Fruit fly (Drosophila melanogaster) whole organism, embryonic: ENCODE measurements around the gene Tmhs.

Experiments
- CG10431 ChIP-seq: fragments of 200-800 bp; sonication (Bioruptor generic); optimal IDR thresholded peaks from 3 replicates; lab custom pipeline; 2018; ENCODE audit warnings: missing biosample characterization, mild to moderate bottlenecking, missing genetic modification characterization
- CG10654 ChIP-seq: fragments of 200-800 bp; sonication (Bioruptor generic); optimal IDR thresholded peaks from 2 replicates; lab custom pipeline; 2016; ENCODE audit warnings: missing biosample characterization, missing genetic modification characterization
- CG10979 ChIP-seq: fragments of 200-800 bp; sonication (Bioruptor generic); optimal IDR thresholded peaks from 2 replicates; lab custom pipeline; 2018; ENCODE audit warnings: missing biosample characterization, mild to moderate bottlenecking, missing genetic modification characterization, moderate library complexity
- CG11696 ChIP-seq: fragments of 200-800 bp; sonication (Bioruptor generic); IDR thresholded peaks from 2 replicates; pipeline ENCODE4 v1.3.6; 2022; ENCODE audit warnings: missing biosample characterization, missing genetic modification characterization
- CG12744 ChIP-seq: fragments of 200-800 bp; sonication (Bioruptor generic); optimal IDR thresholded peaks from 2 replicates; lab custom pipeline; 2016; ENCODE audit warnings: missing biosample characterization, missing genetic modification characterization
- CG12769 ChIP-seq: fragments of 200-800 bp; sonication (Bioruptor generic); optimal IDR thresholded peaks from 2 replicates; lab custom pipeline; 2019; ENCODE audit warnings: missing biosample characterization, mild to moderate bottlenecking, missing genetic modification characterization, moderate library complexity
- CG13296 ChIP-seq: fragments of 200-800 bp; sonication (Bioruptor generic); optimal IDR thresholded peaks from 3 replicates; lab custom pipeline; 2018; ENCODE audit warnings: missing biosample characterization, mild to moderate bottlenecking, missing genetic modification characterization
- CG14667 ChIP-seq: fragments of 200-800 bp; sonication (Bioruptor generic); IDR thresholded peaks from 2 replicates; pipeline ENCODE4 v1.3.6; 2022; ENCODE audit warnings: missing biosample characterization, missing genetic modification characterization
- CG15011 ChIP-seq: fragments of 200-800 bp; sonication (Bioruptor generic); optimal IDR thresholded peaks from 3 replicates; lab custom pipeline; 2018; ENCODE audit warnings: missing biosample characterization, mild to moderate bottlenecking, missing genetic modification characterization
- CG16813 ChIP-seq: fragments of 200-800 bp; sonication (Bioruptor generic); IDR thresholded peaks from 3 replicates; pipeline ENCODE4 v1.3.6; 2022; ENCODE audit warnings: missing biosample characterization, missing genetic modification characterization; ENCODE audit not compliant: partially characterized antibody
- CG16815 ChIP-seq: fragments of 200-800 bp; sonication (Bioruptor generic); optimal IDR thresholded peaks from 3 replicates; lab custom pipeline; 2017; ENCODE audit warnings: missing biosample characterization, mild to moderate bottlenecking, missing genetic modification characterization
- CG17328 ChIP-seq: fragments of 200-800 bp; sonication (Bioruptor generic); IDR thresholded peaks from 2 replicates; pipeline ENCODE4 v1.3.6; 2022; ENCODE audit warnings: missing biosample characterization, missing genetic modification characterization
- CG1792 ChIP-seq: fragments of 200-800 bp; sonication (Bioruptor generic); optimal IDR thresholded peaks from 2 replicates; lab custom pipeline; 2016; ENCODE audit warnings: missing biosample characterization, missing genetic modification characterization
- CG1832 ChIP-seq: fragments of 200-800 bp; sonication (Bioruptor generic); optimal IDR thresholded peaks from 2 replicates; lab custom pipeline; 2017; ENCODE audit warnings: missing biosample characterization, mild to moderate bottlenecking, missing genetic modification characterization, inconsistent platforms
- CG18476 ChIP-seq: fragments of 200-800 bp; sonication (Bioruptor generic); optimal IDR thresholded peaks from 2 replicates; lab custom pipeline; 2016; ENCODE audit warnings: missing biosample characterization, mild to moderate bottlenecking, missing genetic modification characterization
- CG18619 ChIP-seq: fragments of 200-800 bp; sonication (Bioruptor generic); optimal IDR thresholded peaks from 3 replicates; lab custom pipeline; 2017; ENCODE audit warnings: missing biosample characterization, mild to moderate bottlenecking, missing genetic modification characterization
- CG2199 ChIP-seq: fragments of 200-800 bp; sonication (Bioruptor generic); IDR thresholded peaks from 3 replicates; pipeline ENCODE4 v1.3.6; 2022; ENCODE audit warnings: missing biosample characterization, missing genetic modification characterization
- CG3281 ChIP-seq: fragments of 200-800 bp; sonication (Bioruptor generic); optimal IDR thresholded peaks from 3 replicates; lab custom pipeline; 2017; ENCODE audit warnings: missing biosample characterization, mild to moderate bottlenecking, missing genetic modification characterization
- CG3847 ChIP-seq: fragments of 200-800 bp; sonication (Bioruptor generic); IDR thresholded peaks from 2 replicates; pipeline ENCODE4 v1.3.6; 2022; ENCODE audit warnings: missing biosample characterization, missing genetic modification characterization
- CG4328 ChIP-seq: fragments of 200-800 bp; sonication (Bioruptor generic); optimal IDR thresholded peaks from 3 replicates; lab custom pipeline; 2017; ENCODE audit warnings: missing biosample characterization, missing genetic modification reagents, missing genetic modification characterization
- CG4404 ChIP-seq: fragments of 200-800 bp; sonication (Bioruptor generic); IDR thresholded peaks from 2 replicates; pipeline ENCODE4 v1.3.6; 2022; ENCODE audit warnings: missing biosample characterization, missing genetic modification characterization
- CG7963 ChIP-seq: fragments of 200-800 bp; sonication (Bioruptor generic); IDR thresholded peaks from 3 replicates; pipeline ENCODE4 v1.3.6; 2022; ENCODE audit warnings: missing biosample characterization, missing genetic modification characterization; ENCODE audit not compliant: partially characterized antibody
- CG7987 ChIP-seq: fragments of 200-800 bp; sonication (Bioruptor generic); optimal IDR thresholded peaks from 2 replicates; lab custom pipeline; 2018; ENCODE audit warnings: missing biosample characterization, mild to moderate bottlenecking, missing genetic modification characterization, moderate library complexity
- CG8388 ChIP-seq: fragments of 200-800 bp; sonication (Bioruptor generic); optimal IDR thresholded peaks from 2 replicates; lab custom pipeline; 2019; ENCODE audit warnings: missing biosample characterization, mild to moderate bottlenecking, missing genetic modification characterization, moderate library complexity
- CG9609 ChIP-seq: fragments of 200-800 bp; sonication (Bioruptor generic); optimal IDR thresholded peaks from 3 replicates; lab custom pipeline; 2016; ENCODE audit warnings: missing biosample characterization, missing genetic modification characterization
- CG9797 ChIP-seq: fragments of 200-800 bp; sonication (Bioruptor generic); optimal IDR thresholded peaks from 3 replicates; lab custom pipeline; 2018; ENCODE audit warnings: missing biosample characterization, mild to moderate bottlenecking, missing genetic modification characterization
- CkIIα-i1 ChIP-seq: fragments of 200-800 bp; sonication (Bioruptor generic); IDR thresholded peaks from 2 replicates; pipeline ENCODE4 v1.3.6; 2022; ENCODE audit warnings: missing biosample characterization, missing genetic modification characterization
- CoRest ChIP-seq: fragments of 200-800 bp; sonication (Bioruptor generic); optimal IDR thresholded peaks from 3 replicates; lab custom pipeline; 2018; ENCODE audit warnings: missing biosample characterization, mild to moderate bottlenecking, missing genetic modification characterization, moderate library complexity
- Dbx ChIP-seq: fragments of 200-800 bp; sonication (Bioruptor generic); IDR thresholded peaks from 3 replicates; pipeline ENCODE4 v1.3.6; 2022; ENCODE audit warnings: missing biosample characterization, missing genetic modification characterization
- MTF-1 ChIP-seq: fragments of 200-800 bp; sonication (Bioruptor generic); optimal IDR thresholded peaks from 2 replicates; lab custom pipeline; 2018; ENCODE audit warnings: missing biosample characterization, mild to moderate bottlenecking, missing genetic modification characterization, borderline replicate concordance
- Spps ChIP-seq: fragments of 200-800 bp; sonication (Bioruptor generic); optimal IDR thresholded peaks from 2 replicates; lab custom pipeline; 2018; ENCODE audit warnings: missing biosample characterization, mild to moderate bottlenecking, missing genetic modification characterization
- Sry-β ChIP-seq: fragments of 200-800 bp; sonication (Bioruptor generic); optimal IDR thresholded peaks from 2 replicates; lab custom pipeline; 2018; ENCODE audit warnings: missing biosample characterization, mild to moderate bottlenecking, missing genetic modification characterization, moderate library complexity
- ara ChIP-seq: fragments of 200-800 bp; sonication (Bioruptor generic); IDR thresholded peaks from 2 replicates; pipeline ENCODE4 v1.3.6; 2022; ENCODE audit warnings: missing biosample characterization, missing genetic modification characterization
- ase ChIP-seq: fragments of 200-800 bp; sonication (Bioruptor generic); IDR thresholded peaks from 3 replicates; pipeline ENCODE4 v1.3.6; 2022; ENCODE audit warnings: missing biosample characterization, missing genetic modification characterization
- br ChIP-seq: fragments of >200 bp; optimal IDR thresholded peaks from 2 replicates; lab custom pipeline; 2017
- ci ChIP-seq: fragments of 200-800 bp; sonication (Bioruptor generic); IDR thresholded peaks from 3 replicates; pipeline ENCODE4 v1.3.6; 2022; ENCODE audit warnings: missing biosample characterization, missing genetic modification characterization
- croc ChIP-seq: fragments of 200-800 bp; sonication (Bioruptor generic); conservative IDR thresholded peaks from 3 replicates; pipeline ENCODE4 v1.3.6; 2022; ENCODE audit warnings: missing biosample characterization, missing genetic modification characterization
- dan ChIP-seq: fragments of 200-800 bp; sonication (Bioruptor generic); IDR thresholded peaks from 2 replicates; pipeline ENCODE4 v1.3.6; 2022; ENCODE audit warnings: missing biosample characterization, missing genetic modification characterization
- danr ChIP-seq: fragments of 200-800 bp; sonication (Bioruptor generic); IDR thresholded peaks from 2 replicates; pipeline ENCODE4 v1.3.6; 2022; ENCODE audit warnings: missing biosample characterization, missing genetic modification characterization
- insv ChIP-seq, 2 experiments: fragments of 200-800 bp; sonication (Bioruptor generic); optimal IDR thresholded peaks; 3 replicates each; lab custom pipeline; 2016 to 2018; ENCODE audit warnings: missing biosample characterization in 2 of 2, missing genetic modification characterization in 2 of 2
- knrl ChIP-seq: fragments of 200-800 bp; sonication (Bioruptor generic); IDR thresholded peaks from 3 replicates; pipeline ENCODE4 v1.3.6; 2022; ENCODE audit warnings: missing biosample characterization, missing genetic modification characterization; ENCODE audit not compliant: partially characterized antibody
- lbe ChIP-seq: fragments of 200-800 bp; sonication (Bioruptor generic); optimal IDR thresholded peaks from 2 replicates; lab custom pipeline; 2016; ENCODE audit warnings: missing biosample characterization, mild to moderate bottlenecking, missing genetic modification characterization
- nerfin-1 ChIP-seq: fragments of 200-800 bp; sonication (Bioruptor generic); optimal IDR thresholded peaks from 3 replicates; lab custom pipeline; 2019; ENCODE audit warnings: missing biosample characterization, mild to moderate bottlenecking, missing genetic modification characterization, moderate library complexity
- pan ChIP-seq, 4 experiments: fragments of >200 bp in 3 of 4; fragments of 200-800 bp in 1 of 4; sonication (Bioruptor generic) in 1 of 4; optimal IDR thresholded peaks in 3 of 4; IDR thresholded peaks in 1 of 4; 2 replicates each; pipeline versions ENCODE4 v1.3.6 to Lab custom; 2017 to 2022; ENCODE audit warnings: missing biosample characterization in 2 of 4, missing genetic modification characterization in 2 of 4, mixed read lengths in 1 of 4
- phol ChIP-seq: fragments of 200-800 bp; sonication (Bioruptor generic); optimal IDR thresholded peaks from 3 replicates; lab custom pipeline; 2018; ENCODE audit warnings: missing biosample characterization, mild to moderate bottlenecking, missing genetic modification characterization, moderate library complexity
- ro ChIP-seq: fragments of 200-800 bp; sonication (Bioruptor generic); IDR thresholded peaks from 2 replicates; pipeline ENCODE4 v1.3.6; 2022; ENCODE audit warnings: missing biosample characterization, missing genetic modification characterization
- scrt ChIP-seq: fragments of 200-800 bp; sonication (Bioruptor generic); optimal IDR thresholded peaks from 2 replicates; lab custom pipeline; 2018; ENCODE audit warnings: missing biosample characterization, mild to moderate bottlenecking, missing genetic modification characterization, moderate library complexity
- sug ChIP-seq: fragments of 200-800 bp; optimal IDR thresholded peaks from 2 replicates; lab custom pipeline; 2019; ENCODE audit warnings: missing biosample characterization, mild to moderate bottlenecking, missing genetic modification characterization, moderate library complexity
- vfl ChIP-seq: fragments of 200-800 bp; sonication (Bioruptor generic); optimal IDR thresholded peaks from 2 replicates; lab custom pipeline; 2016; ENCODE audit warnings: missing biosample characterization, missing genetic modification characterization

Tmhs gene

DNA sequence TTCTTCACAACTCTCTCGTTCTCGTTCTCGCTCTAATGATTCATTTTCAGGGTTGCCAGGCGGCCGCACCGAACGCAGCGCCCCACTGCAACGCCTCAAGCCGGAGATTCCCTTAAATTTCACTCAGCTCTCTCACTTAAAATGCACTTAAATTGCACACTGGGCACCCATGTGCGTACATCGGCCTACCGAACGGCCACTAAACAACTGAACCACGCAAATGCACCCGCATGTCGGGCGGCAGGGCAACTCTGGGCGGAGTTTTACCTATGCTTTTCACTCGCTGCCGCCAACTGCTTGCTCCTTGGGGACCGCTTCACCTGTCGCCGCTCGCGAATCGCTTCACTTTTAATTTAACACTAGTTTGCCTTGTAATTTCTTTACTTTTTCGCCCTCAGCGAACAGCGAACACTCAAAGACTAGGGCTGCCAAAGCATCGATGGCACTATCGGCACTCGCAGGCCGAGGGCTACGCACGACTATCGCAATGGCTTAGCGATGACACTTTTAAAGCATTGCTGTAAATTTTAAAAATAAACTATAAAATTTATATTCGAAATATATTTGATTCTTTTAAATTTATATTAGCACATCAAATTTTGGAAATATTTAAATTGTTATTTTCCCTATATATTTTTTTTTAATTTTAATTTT is 23.5 kb upstream of the Tmhs start, which contains the start of gene Rap1 (continued):
- TF ChIP-seq ro (GFP tag; lab: Robert Waterston, UW): no peak
- no peak for TF ChIP-seq CG8388 (GFP tag; lab: Kevin White, UChicago)
- peak; percentile 90 for TF ChIP-seq Dbx (GFP tag; lab: Robert Waterston, UW)
- TF ChIP-seq danr (GFP tag; lab: Robert Waterston, UW): 0 out of 2 replicates have a peak, but pooled peaks have one; percentile 30
- TF ChIP-seq CG7987 (GFP tag; lab: Kevin White, UChicago): no peak
- peak; percentile 54 for TF ChIP-seq CG17328 (GFP tag; lab: Robert Waterston, UW)
- TF ChIP-seq Sry-β: peak; percentile 29
- TF ChIP-seq CG16813 (GFP tag; lab: Robert Waterston, UW): peak; percentile 97
- TF ChIP-seq CG1832 (GFP tag; lab: Kevin White, UChicago): peak; percentile 71
- peak; percentile 5 for TF ChIP-seq lbe (GFP tag; lab: Kevin White, UChicago)
- TF ChIP-seq CG12769 (tag; lab: Kevin White, UChicago): no peak
- peak; percentile 18 for TF ChIP-seq CG9797 (GFP tag; lab: Kevin White, UChicago)
- TF ChIP-seq ase (GFP tag; lab: Robert Waterston, UW): peak; percentile 62; the same call in 2 of the 3 replicates
- TF ChIP-seq CG2199 (GFP tag; lab: Robert Waterston, UW): no peak
- TF ChIP-seq Spps (tag; lab: Kevin White, UChicago): no peak
- peak; percentile 48 for TF ChIP-seq CG10979 (tag; lab: Kevin White, UChicago)
- no peak for TF ChIP-seq insv (GFP tag; optimal IDR thresholded peaks at IDR 0.05; lab: Kevin White, UChicago)
- peak; percentile 96 for TF ChIP-seq knrl
- peak; percentile 4 for TF ChIP-seq scrt (GFP tag; lab: Kevin White, UChicago)
- peak; percentile 18 for TF ChIP-seq CG16815 (GFP tag; lab: Kevin White, UChicago)
- peak; percentile 69 for TF ChIP-seq CG3281 (GFP tag; lab: Kevin White, UChicago)
- peak; percentile 59 for TF ChIP-seq ci (GFP tag; lab: Robert Waterston, UW)
- peak; percentile 66 for TF ChIP-seq CoRest (tag; lab: Kevin White, UChicago)
- TF ChIP-seq CG18619 (GFP tag; lab: Kevin White, UChicago): peak; percentile 61
- peak; percentile 51; the same call in 2 of the 3 replicates for TF ChIP-seq croc (GFP tag; lab: Robert Waterston, UW)
- TF ChIP-seq CG9609 (GFP tag; lab: Kevin White, UChicago): peak; percentile 29
- no peak for TF ChIP-seq CG10431 (GFP tag; lab: Kevin White, UChicago)
- no peak for TF ChIP-seq pan (optimal IDR thresholded peaks at IDR 0.05; lab: Kevin White, UChicago)
- peak in 1 of 2 experiments; percentile 70 for TF ChIP-seq pan (GFP tag; optimal IDR thresholded peaks at IDR 0.05 in 1 of 2, IDR thresholded peaks at IDR 0.05 in 1 of 2)
- no peak for TF ChIP-seq br (lab: Kevin White, UChicago)
- peak; percentile 46 for TF ChIP-seq CG10654 (GFP tag; lab: Kevin White, UChicago)
- TF ChIP-seq dan: 0 out of 2 replicates have a peak, but pooled peaks have one; percentile 4
- peak; percentile 80 for TF ChIP-seq CG4404 (GFP tag; lab: Robert Waterston, UW)
- peak; percentile 87 for TF ChIP-seq CG3847 (GFP tag; lab: Robert Waterston, UW)
- peak; percentile 48 for TF ChIP-seq sug (tag; lab: Kevin White, UChicago)
- peak; percentile 60 for TF ChIP-seq CG13296 (GFP tag; lab: Kevin White, UChicago)
- TF ChIP-seq MTF-1 (GFP tag; lab: Kevin White, UChicago): no peak
- TF ChIP-seq CG1792 (GFP tag; lab: Kevin White, UChicago): peak; percentile 44
- peak; percentile 61 for TF ChIP-seq CG18476 (GFP tag; lab: Kevin White, UChicago)
- peak; percentile 54 for TF ChIP-seq ara (GFP tag; lab: Robert Waterston, UW)
- no peak for TF ChIP-seq CG15011
- no peak for TF ChIP-seq CG12744 (GFP tag; lab: Kevin White, UChicago)
- TF ChIP-seq CG4328: peak; percentile 62
- TF ChIP-seq vfl: peak; percentile 40
- TF ChIP-seq CG7963 (GFP tag; lab: Robert Waterston, UW): peak; percentile 85
- no peak for TF ChIP-seq CkIIα-i1 (GFP tag; lab: Robert Waterston, UW)
- TF ChIP-seq phol: peak; percentile 68
- TF ChIP-seq CG14667: peak; percentile 74
- peak; percentile 10; the same call in 1 of the 2 replicates for TF ChIP-seq CG11696 (GFP tag; lab: Robert Waterston, UW)
- TF ChIP-seq nerfin-1: peak; percentile 62
